Fruit fly (Drosophila melanogaster) whole organism, adult: Measurements from ENCODE around the gene bsf.
A peak's percentile ranks its signal among the peaks of the same experiment; 100 is the strongest.

Source experiments
- CG11617 ChIP-seq: fragments of 200-800 bp; sonication (Bioruptor generic); optimal IDR thresholded peaks from 2 replicates; lab custom pipeline; 2017; ENCODE audit warnings: mild to moderate bottlenecking, missing biosample characterization, missing genetic modification reagents, missing genetic modification characterization
- CG12768 ChIP-seq: fragments of 200-800 bp; sonication (Bioruptor generic); optimal IDR thresholded peaks from 2 replicates; lab custom pipeline; 2017; ENCODE audit warnings: missing biosample characterization, missing genetic modification characterization, mild to moderate bottlenecking, moderate library complexity, missing genetic modification reagents
- CG14711 ChIP-seq: fragments of 200-800 bp; sonication (Bioruptor generic); optimal IDR thresholded peaks from 2 replicates; lab custom pipeline; 2018; ENCODE audit warnings: missing biosample characterization, mild to moderate bottlenecking, missing genetic modification characterization, moderate library complexity
- CG7045 ChIP-seq: fragments of 200-800 bp; sonication (Bioruptor generic); optimal IDR thresholded peaks from 2 replicates; lab custom pipeline; 2017; ENCODE audit warnings: missing biosample characterization, mild to moderate bottlenecking, missing genetic modification characterization
- Hr96 ChIP-seq: fragments of 200-800 bp; sonication (Bioruptor generic); optimal IDR thresholded peaks from 2 replicates; lab custom pipeline; 2016; ENCODE audit warnings: missing biosample characterization, missing genetic modification characterization
- Mnt ChIP-seq: fragments of 200-800 bp; sonication (Bioruptor generic); optimal IDR thresholded peaks from 2 replicates; lab custom pipeline; 2016; ENCODE audit warnings: missing biosample characterization, mild to moderate bottlenecking, missing genetic modification characterization
- bab1 ChIP-seq: fragments of 200-800 bp; sonication (Bioruptor generic); optimal IDR thresholded peaks from 3 replicates; lab custom pipeline; 2019; ENCODE audit warnings: missing biosample characterization, mild to moderate bottlenecking, missing genetic modification characterization, moderate library complexity
- cic ChIP-seq: fragments of 200-800 bp; sonication (Bioruptor generic); optimal IDR thresholded peaks from 2 replicates; lab custom pipeline; 2017; ENCODE audit warnings: missing biosample characterization, mild to moderate bottlenecking, missing genetic modification characterization, moderate library complexity
- kay ChIP-seq: fragments of 200-800 bp; sonication (Bioruptor generic); peaks from one replicate; lab custom pipeline; 2016; ENCODE audit warnings: missing biosample characterization, missing genetic modification characterization, borderline replicate concordance
- toe ChIP-seq: fragments of 200-800 bp; sonication (Bioruptor generic); optimal IDR thresholded peaks from 2 replicates; lab custom pipeline; 2016; ENCODE audit warnings: missing biosample characterization, missing genetic modification characterization

DNA sequence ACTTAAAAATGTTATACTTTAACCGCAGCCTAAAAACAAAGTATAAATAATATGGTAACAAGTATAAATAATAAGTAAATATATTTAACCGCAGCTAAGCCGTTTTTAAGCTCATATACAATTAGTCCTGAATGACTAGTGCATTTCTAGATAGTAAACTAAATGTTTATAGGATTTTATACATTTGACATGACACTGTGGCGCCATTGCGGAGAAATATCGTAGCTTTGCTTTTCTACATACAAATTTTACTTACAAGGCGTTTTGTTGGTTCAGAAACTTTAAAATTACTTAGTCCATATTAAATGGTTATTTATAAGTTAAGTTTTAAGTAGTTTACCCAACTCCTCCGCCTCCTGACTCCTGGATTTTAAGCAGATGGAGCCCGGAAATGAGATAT lies 13.2 kb downstream of the bsf start:
- TF ChIP-seq kay: no peak
- TF ChIP-seq CG11617 (GFP tag; lab: Kevin White, UChicago): no peak
- TF ChIP-seq bab1 (GFP tag; lab: Kevin White, UChicago): no peak
- TF ChIP-seq Mnt (GFP tag; lab: Kevin White, UChicago): no peak
- no peak for TF ChIP-seq CG7045 (GFP tag; lab: Kevin White, UChicago)
- TF ChIP-seq toe (GFP tag; lab: Kevin White, UChicago): peak; percentile 4
- TF ChIP-seq Hr96 (GFP tag; lab: Kevin White, UChicago): no peak
- no peak for TF ChIP-seq cic (GFP tag; lab: Kevin White, UChicago)
- no peak for TF ChIP-seq CG12768 (GFP tag; lab: Kevin White, UChicago)
- TF ChIP-seq CG14711 (tag; lab: Kevin White, UChicago): no peak
